Worm (Caenorhabditis elegans): Measurements from ENCODE around the gene sdz-6.

ce11 chrV:19322387-19322786 lies 2.0 kb downstream of the sdz-6 start, which contains the start of gene C43D7.4:
- TF ChIP-seq ztf-11 (tag; optimal IDR thresholded peaks at IDR 0.05) = no peak
- no peak for TF ChIP-seq vab-15 (tag; optimal IDR thresholded peaks at IDR 0.05)
- TF ChIP-seq aha-1 (tag; optimal IDR thresholded peaks at IDR 0.05) = no peak
- TF ChIP-seq fkh-10 (GFP tag; optimal IDR thresholded peaks at IDR 0.05) = no peak
- TF ChIP-seq skn-1 (tag; optimal IDR thresholded peaks at IDR 0.05) = no peak
- TF ChIP-seq ceh-8 (GFP tag; optimal IDR thresholded peaks at IDR 0.05) = no peak
- no peak for TF ChIP-seq nhr-11 (tag; optimal IDR thresholded peaks at IDR 0.05)
- no peak for TF ChIP-seq jun-1 (tag; optimal IDR thresholded peaks at IDR 0.05)
- no peak for TF ChIP-seq snu-23 (GFP tag; optimal IDR thresholded peaks at IDR 0.05)
- no peak for TF ChIP-seq unc-62 (GFP tag; optimal IDR thresholded peaks at IDR 0.05)
- TF ChIP-seq lsy-2 (tag; optimal IDR thresholded peaks at IDR 0.05) = no peak
- no peak for TF ChIP-seq blmp-1 (tag; optimal IDR thresholded peaks at IDR 0.05)
- no peak for TF ChIP-seq zip-4 (GFP tag; optimal IDR thresholded peaks at IDR 0.05)
- TF ChIP-seq unc-130 (tag; optimal IDR thresholded peaks at IDR 0.05) = no peak
